Fruit fly (Drosophila melanogaster) whole organism, adult: ENCODE measurements around the gene CG42820.
A peak's percentile ranks its signal among the peaks of the same experiment; 100 is the strongest.

Source experiments
- CG11617 ChIP-seq: fragments of 200-800 bp; sonication (Bioruptor generic); optimal IDR thresholded peaks from 2 replicates; lab custom pipeline; 2017; ENCODE audit warnings: mild to moderate bottlenecking, missing biosample characterization, missing genetic modification reagents, missing genetic modification characterization
- CG12768 ChIP-seq: fragments of 200-800 bp; sonication (Bioruptor generic); optimal IDR thresholded peaks from 2 replicates; lab custom pipeline; 2017; ENCODE audit warnings: missing biosample characterization, missing genetic modification characterization, mild to moderate bottlenecking, moderate library complexity, missing genetic modification reagents
- CG14711 ChIP-seq: fragments of 200-800 bp; sonication (Bioruptor generic); optimal IDR thresholded peaks from 2 replicates; lab custom pipeline; 2018; ENCODE audit warnings: missing biosample characterization, mild to moderate bottlenecking, missing genetic modification characterization, moderate library complexity
- CG1620 ChIP-seq: fragments of 200-800 bp; sonication (Bioruptor generic); optimal IDR thresholded peaks from 2 replicates; lab custom pipeline; 2016; ENCODE audit warnings: missing biosample characterization, missing genetic modification characterization
- CG33017 ChIP-seq: fragments of 200-800 bp; sonication (Bioruptor generic); optimal IDR thresholded peaks from 2 replicates; lab custom pipeline; 2018; ENCODE audit warnings: missing biosample characterization, mild to moderate bottlenecking, missing genetic modification characterization, moderate library complexity
- CG5204 ChIP-seq: fragments of 200-800 bp; sonication (Bioruptor generic); optimal IDR thresholded peaks from 2 replicates; lab custom pipeline; 2016; ENCODE audit warnings: missing biosample characterization, missing genetic modification characterization
- CG7045 ChIP-seq: fragments of 200-800 bp; sonication (Bioruptor generic); optimal IDR thresholded peaks from 2 replicates; lab custom pipeline; 2017; ENCODE audit warnings: missing biosample characterization, mild to moderate bottlenecking, missing genetic modification characterization
- CG7101 ChIP-seq: fragments of 200-800 bp; sonication (Bioruptor generic); optimal IDR thresholded peaks from 2 replicates; lab custom pipeline; 2018; ENCODE audit warnings: missing biosample characterization, mild to moderate bottlenecking, missing genetic modification characterization, moderate library complexity
- Clk ChIP-seq: fragments of 200-800 bp; sonication (Bioruptor generic); optimal IDR thresholded peaks from 2 replicates; lab custom pipeline; 2017; ENCODE audit warnings: missing biosample characterization, missing genetic modification characterization
- Crg-1 ChIP-seq: fragments of 200-800 bp; sonication (Bioruptor generic); optimal IDR thresholded peaks from 2 replicates; lab custom pipeline; 2016; ENCODE audit warnings: missing biosample characterization, missing genetic modification characterization
- Hr96 ChIP-seq: fragments of 200-800 bp; sonication (Bioruptor generic); optimal IDR thresholded peaks from 2 replicates; lab custom pipeline; 2016; ENCODE audit warnings: missing biosample characterization, missing genetic modification characterization
- Mnt ChIP-seq: fragments of 200-800 bp; sonication (Bioruptor generic); optimal IDR thresholded peaks from 2 replicates; lab custom pipeline; 2016; ENCODE audit warnings: missing biosample characterization, mild to moderate bottlenecking, missing genetic modification characterization
- bab1 ChIP-seq: fragments of 200-800 bp; sonication (Bioruptor generic); optimal IDR thresholded peaks from 3 replicates; lab custom pipeline; 2019; ENCODE audit warnings: missing biosample characterization, mild to moderate bottlenecking, missing genetic modification characterization, moderate library complexity
- cic ChIP-seq: fragments of 200-800 bp; sonication (Bioruptor generic); optimal IDR thresholded peaks from 2 replicates; lab custom pipeline; 2017; ENCODE audit warnings: missing biosample characterization, mild to moderate bottlenecking, missing genetic modification characterization, moderate library complexity
- cnc ChIP-seq, 2 experiments: fragments of >200 bp; optimal IDR thresholded peaks; 2 replicates each; lab custom pipeline; 2017
- kay ChIP-seq: fragments of 200-800 bp; sonication (Bioruptor generic); peaks from one replicate; lab custom pipeline; 2016; ENCODE audit warnings: missing biosample characterization, missing genetic modification characterization, borderline replicate concordance
- ovo ChIP-seq: fragments of 200-800 bp; sonication (Bioruptor generic); optimal IDR thresholded peaks from 2 replicates; lab custom pipeline; 2016; ENCODE audit warnings: missing biosample characterization, missing genetic modification characterization
- pad ChIP-seq: fragments of 200-800 bp; sonication (Bioruptor generic); optimal IDR thresholded peaks from 3 replicates; lab custom pipeline; 2017; ENCODE audit warnings: missing biosample characterization, missing genetic modification characterization, mild to moderate bottlenecking, moderate library complexity, missing genetic modification reagents
- tj ChIP-seq: fragments of 200-800 bp; sonication (Bioruptor generic); optimal IDR thresholded peaks from 3 replicates; lab custom pipeline; 2017; ENCODE audit warnings: missing biosample characterization, mild to moderate bottlenecking, missing genetic modification characterization, moderate library complexity
- toe ChIP-seq: fragments of 200-800 bp; sonication (Bioruptor generic); optimal IDR thresholded peaks from 2 replicates; lab custom pipeline; 2016; ENCODE audit warnings: missing biosample characterization, missing genetic modification characterization

The CG42820 gene

dm6 chr2L:8384108-8384601 lies 8.0 kb downstream of the CG42820 start, which contains the start of the genes Dad1 and CG13384:
Gene Dad1, minus strand, starts transcription at chr2L:8384137.
Gene CG13384, plus strand, starts transcription at chr2L:8384455.
- TF ChIP-seq toe (GFP tag; lab: Kevin White, UChicago) (peak; percentile 89), CG7045 (GFP tag; lab: Kevin White, UChicago) (peak; percentile 94), CG1620 (GFP tag; lab: Kevin White, UChicago) (peak; percentile 85), ovo (GFP tag; lab: Kevin White, UChicago) (peak; percentile 78), CG33017 (peak; percentile 96), kay (GFP tag; lab: Kevin White, UChicago) (peak; percentile 89), CG11617 (GFP tag; lab: Kevin White, UChicago) (peak; percentile 96), cic (GFP tag; lab: Kevin White, UChicago) (peak; percentile 81), tj (GFP tag; lab: Kevin White, UChicago) (peak; percentile 88), CG5204 (GFP tag; lab: Kevin White, UChicago) (peak; percentile 94), Crg-1 (GFP tag; lab: Kevin White, UChicago) (peak; percentile 88), CG14711 (peak; percentile 92), cnc (optimal IDR thresholded peaks at IDR 0.05; lab: Kevin White, UChicago) (no peak), CG7101 (peak; percentile 98), Hr96 (GFP tag; lab: Kevin White, UChicago) (peak; percentile 79), bab1 (GFP tag; lab: Kevin White, UChicago) (peak; percentile 97), Mnt (GFP tag; lab: Kevin White, UChicago) (peak; percentile 72), CG12768 (peak; percentile 96), pad (GFP tag; lab: Kevin White, UChicago) (peak; percentile 83), Clk (GFP tag; lab: Kevin White, UChicago) (peak; percentile 85)

dm6 chr2L:8382646-8383045 lies 9.6 kb downstream of the CG42820 start, which contains the start of the genes CG13392 and Rcd4:
Gene CG13392, minus strand, starts transcription at chr2L:8382807.
Gene Rcd4, plus strand, starts transcription at chr2L:8382861.
- TF ChIP-seq CG7045 (GFP tag; lab: Kevin White, UChicago) (peak; percentile 73), Mnt (GFP tag; lab: Kevin White, UChicago) (peak; percentile 88), CG7101 (peak; percentile 88), CG33017 (peak; percentile 72), Clk (GFP tag; lab: Kevin White, UChicago) (peak; percentile 27), CG12768 (peak; percentile 77), toe (GFP tag; lab: Kevin White, UChicago) (peak; percentile 57), CG11617 (GFP tag; lab: Kevin White, UChicago) (peak; percentile 62), ovo (GFP tag; lab: Kevin White, UChicago) (peak; percentile 73), CG14711 (peak; percentile 70), tj (GFP tag; lab: Kevin White, UChicago) (peak; percentile 53), cic (GFP tag; lab: Kevin White, UChicago) (peak; percentile 63), cnc (optimal IDR thresholded peaks at IDR 0.05; lab: Kevin White, UChicago) (no peak), bab1 (GFP tag; lab: Kevin White, UChicago) (peak; percentile 82), kay (GFP tag; lab: Kevin White, UChicago) (peak; percentile 59), pad (GFP tag; lab: Kevin White, UChicago) (peak; percentile 80), Crg-1 (GFP tag; lab: Kevin White, UChicago) (peak; percentile 91), CG5204 (GFP tag; lab: Kevin White, UChicago) (peak; percentile 62), CG1620 (GFP tag; lab: Kevin White, UChicago) (peak; percentile 83), Hr96 (GFP tag; lab: Kevin White, UChicago) (peak; percentile 80)

dm6 chr2L:8381508-8382036 lies 10.6 kb downstream of the CG42820 start, which contains the start of gene AlaRS:
Gene AlaRS, minus strand, starts transcription at chr2L:8381764.
- TF ChIP-seq CG7101 = peak; percentile 51
- peak; percentile 69 for TF ChIP-seq tj (GFP tag; lab: Kevin White, UChicago)
- TF ChIP-seq CG11617 (GFP tag; lab: Kevin White, UChicago) = peak; percentile 70
- peak; percentile 71 for TF ChIP-seq bab1 (GFP tag; lab: Kevin White, UChicago)
- TF ChIP-seq cnc (optimal IDR thresholded peaks at IDR 0.05; lab: Kevin White, UChicago) = no peak
- no peak for TF ChIP-seq ovo (GFP tag; lab: Kevin White, UChicago)
- TF ChIP-seq CG14711 = peak; percentile 52
- peak; percentile 24 for TF ChIP-seq cic (GFP tag; lab: Kevin White, UChicago)
- TF ChIP-seq CG1620 (GFP tag; lab: Kevin White, UChicago) = peak; percentile 40
- TF ChIP-seq Crg-1 (GFP tag; lab: Kevin White, UChicago) = peak; percentile 30
- TF ChIP-seq CG5204 (GFP tag; lab: Kevin White, UChicago) = peak; percentile 37
- TF ChIP-seq pad (GFP tag; lab: Kevin White, UChicago) = no peak
- peak; percentile 90 for TF ChIP-seq Mnt (GFP tag; lab: Kevin White, UChicago)
- peak; percentile 87 for TF ChIP-seq kay (GFP tag; lab: Kevin White, UChicago)
- TF ChIP-seq CG33017 = peak; percentile 60
- TF ChIP-seq toe (GFP tag; lab: Kevin White, UChicago) = peak; percentile 34
- TF ChIP-seq Clk (GFP tag; lab: Kevin White, UChicago) = no peak
- TF ChIP-seq CG7045 (GFP tag; lab: Kevin White, UChicago) = peak; percentile 29
- peak; percentile 61 for TF ChIP-seq CG12768
- no peak for TF ChIP-seq Hr96 (GFP tag; lab: Kevin White, UChicago)

- TF ChIP-seq cnc (optimal IDR thresholded peaks at IDR 0.05; lab: Kevin White, UChicago) (no peak), Crg-1 (GFP tag; lab: Kevin White, UChicago) (peak; percentile 98), CG1620 (GFP tag; lab: Kevin White, UChicago) (peak; percentile 98), CG14711 (peak; percentile 99), CG7101 (peak; percentile 100), kay (GFP tag; lab: Kevin White, UChicago) (peak; percentile 97), tj (GFP tag; lab: Kevin White, UChicago) (peak; percentile 88), CG11617 (GFP tag; lab: Kevin White, UChicago) (peak; percentile 99), Clk (GFP tag; lab: Kevin White, UChicago) (peak; percentile 98), cic (GFP tag; lab: Kevin White, UChicago) (peak; percentile 93), ovo (GFP tag; lab: Kevin White, UChicago) (peak; percentile 88), Hr96 (GFP tag; lab: Kevin White, UChicago) (peak; percentile 95), CG7045 (GFP tag; lab: Kevin White, UChicago) (peak; percentile 99), CG12768 (peak; percentile 100), CG5204 (GFP tag; lab: Kevin White, UChicago) (no peak), toe (GFP tag; lab: Kevin White, UChicago) (peak; percentile 98), bab1 (GFP tag; lab: Kevin White, UChicago) (peak; percentile 100), Mnt (GFP tag; lab: Kevin White, UChicago) (peak; percentile 94), pad (GFP tag; lab: Kevin White, UChicago) (peak; percentile 95), CG33017 (peak; percentile 99)
Measured at dm6 chr2L:8376717-8377116, 15.5 kb downstream of the CG42820 start, which contains the start of the genes CG13390 and CG17294. Gene CG13390, minus strand, starts transcription at chr2L:8376797. Gene CG17294, plus strand, starts transcription at chr2L:8377035.
